Fruit fly (Drosophila melanogaster): Measurements from ENCODE around the gene CG34267.

Gene CG34267

dm6 chr3L:500351-501015, at the start of gene CG34267, which contains the start of gene CG34268:
Gene CG34267 (minus strand): TSS chr3L:500451.
Gene CG34268 (plus strand): TSS chr3L:500965.
- no peak for TF ChIP-seq CG8478 (optimal IDR thresholded peaks at IDR 0.05)
- no peak for TF ChIP-seq CTCF (optimal IDR thresholded peaks at IDR 0.05)

DNA sequence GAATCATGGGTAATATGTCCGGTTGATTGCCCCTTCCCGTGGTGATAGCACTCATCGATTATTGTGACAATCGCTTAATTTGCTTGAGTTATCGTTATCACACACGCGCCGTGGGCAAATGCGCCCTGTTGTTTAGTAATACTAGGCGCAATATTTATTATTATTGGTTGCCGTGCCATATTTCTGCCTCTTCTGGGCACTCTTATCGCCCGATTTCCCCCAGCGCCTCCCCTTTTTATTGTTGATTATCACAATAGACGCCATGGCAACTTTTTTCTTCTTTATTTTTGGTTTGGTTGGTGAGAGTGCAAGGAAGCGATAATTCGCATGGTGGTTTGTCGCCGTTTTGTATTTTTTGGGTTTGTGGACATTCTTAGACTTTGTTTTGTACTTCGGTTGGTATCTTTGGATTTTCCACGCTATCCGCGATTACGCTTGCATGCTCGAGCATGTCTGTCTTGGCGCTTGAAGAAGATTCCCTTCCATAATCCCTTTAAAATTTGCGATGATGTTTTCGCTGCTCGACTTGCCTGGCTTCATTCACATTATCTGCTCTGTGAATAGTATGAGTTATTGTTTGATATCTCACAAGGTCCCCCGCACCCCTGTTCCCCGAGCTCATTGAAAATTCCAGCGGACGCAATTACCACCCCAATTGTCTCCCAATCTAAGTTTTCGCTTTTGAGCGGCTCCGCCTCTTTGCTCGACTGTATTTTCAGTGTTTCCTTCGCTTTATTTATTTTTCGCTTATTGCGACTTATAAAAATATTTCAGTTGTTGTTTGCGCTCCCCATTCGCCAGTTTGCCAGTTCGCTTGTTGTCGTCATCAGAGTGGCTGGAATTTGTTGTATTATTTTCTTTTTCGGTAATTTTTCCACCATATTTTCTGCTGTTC, 48.3 kb upstream of the CG34267 start:
- TF ChIP-seq CG8478 (optimal IDR thresholded peaks at IDR 0.05) (peak; percentile 48), CTCF (optimal IDR thresholded peaks at IDR 0.05) (no peak)

DNA sequence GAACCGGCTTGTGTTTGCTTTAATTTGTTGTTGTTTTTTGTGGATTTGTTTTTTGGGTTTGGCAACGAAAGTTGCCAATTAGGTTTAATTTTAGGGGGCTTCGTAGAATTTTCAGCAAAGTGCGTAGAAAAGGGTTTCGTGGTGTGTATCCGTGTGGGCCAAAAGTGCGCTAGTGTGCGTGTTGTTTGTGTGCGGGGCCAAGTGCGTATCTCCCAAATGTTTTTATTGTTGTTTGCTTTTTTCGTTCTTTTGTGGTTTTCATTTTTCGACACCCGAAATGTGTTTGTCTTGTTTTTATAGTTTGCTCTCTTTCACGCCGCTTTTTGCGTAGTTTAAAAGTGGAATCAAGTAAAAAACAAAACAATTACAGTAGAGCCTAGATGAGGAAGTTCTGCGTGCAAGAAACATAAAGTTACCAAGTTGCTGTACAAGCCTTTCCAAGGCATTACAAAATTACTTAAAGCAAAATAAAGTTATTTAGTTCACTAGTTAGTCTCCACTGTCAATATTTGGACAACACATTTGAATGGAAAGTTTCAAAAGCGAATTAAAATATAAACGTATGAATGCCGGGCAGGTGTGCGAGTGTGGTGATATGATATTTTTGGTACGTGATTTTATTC, 46.7 kb upstream of the CG34267 start:
- TF ChIP-seq CG8478 (optimal IDR thresholded peaks at IDR 0.05) = no peak
- TF ChIP-seq CTCF (optimal IDR thresholded peaks at IDR 0.05) = no peak

dm6 chr3L:545512-546161, 45.4 kb upstream of the CG34267 start:
- TF ChIP-seq CG8478 (optimal IDR thresholded peaks at IDR 0.05) = no peak
- TF ChIP-seq CTCF (optimal IDR thresholded peaks at IDR 0.05) = no peak

DNA sequence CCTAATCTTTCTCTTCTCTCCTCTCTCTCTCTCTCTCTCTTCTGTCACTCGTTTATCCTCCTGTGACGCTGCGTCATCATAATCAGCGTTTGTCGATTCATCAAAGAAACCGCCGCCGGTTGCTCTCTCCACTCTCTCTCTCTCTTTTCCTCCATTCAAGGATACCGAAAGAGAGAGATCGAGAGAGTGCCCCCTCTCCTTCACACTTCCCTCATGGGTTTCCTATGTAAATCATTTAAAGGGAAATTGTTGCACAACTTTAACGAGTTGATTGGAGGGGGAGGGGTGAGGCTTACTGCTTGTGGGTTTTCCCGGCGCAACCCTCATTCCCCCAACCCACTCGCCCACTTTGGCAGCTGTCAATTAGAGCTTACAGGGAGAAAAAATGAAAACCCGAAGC, 44.0 kb upstream of the CG34267 start:
- TF ChIP-seq CG8478 (optimal IDR thresholded peaks at IDR 0.05) (peak; percentile 28), CTCF (optimal IDR thresholded peaks at IDR 0.05) (no peak)

dm6 chr3L:542863-543635, 42.8 kb upstream of the CG34267 start, which contains the start of the genes Cypl and Hipk:
Gene Cypl (minus strand): TSS chr3L:542931.
Gene Hipk (plus strand): TSS chr3L:543060.
- no peak for TF ChIP-seq CG8478 (optimal IDR thresholded peaks at IDR 0.05)
- peak in 1 of 2 experiments; percentile 5 for TF ChIP-seq CTCF (optimal IDR thresholded peaks at IDR 0.05)

dm6 chr3L:540432-540973, 40.3 kb upstream of the CG34267 start, which contains the start of the genes klar and BORCS6:
Gene klar (minus strand): TSS chr3L:540614.
Gene BORCS6 (plus strand): TSS chr3L:540851.
- TF ChIP-seq CTCF (optimal IDR thresholded peaks at IDR 0.05) = peak; percentile 20 to 55
- TF ChIP-seq CG8478 (optimal IDR thresholded peaks at IDR 0.05) = no peak

- TF ChIP-seq CG8478 (optimal IDR thresholded peaks at IDR 0.05) (no peak), CTCF (optimal IDR thresholded peaks at IDR 0.05) (no peak)
These were observed 39.8 kb upstream of the CG34267 start for dm6 chr3L:540089-540407.

dm6 chr3L:539383-540088, 39.3 kb upstream of the CG34267 start:
- TF ChIP-seq CG8478 (optimal IDR thresholded peaks at IDR 0.05) = no peak
- TF ChIP-seq CTCF (optimal IDR thresholded peaks at IDR 0.05) = no peak

DNA sequence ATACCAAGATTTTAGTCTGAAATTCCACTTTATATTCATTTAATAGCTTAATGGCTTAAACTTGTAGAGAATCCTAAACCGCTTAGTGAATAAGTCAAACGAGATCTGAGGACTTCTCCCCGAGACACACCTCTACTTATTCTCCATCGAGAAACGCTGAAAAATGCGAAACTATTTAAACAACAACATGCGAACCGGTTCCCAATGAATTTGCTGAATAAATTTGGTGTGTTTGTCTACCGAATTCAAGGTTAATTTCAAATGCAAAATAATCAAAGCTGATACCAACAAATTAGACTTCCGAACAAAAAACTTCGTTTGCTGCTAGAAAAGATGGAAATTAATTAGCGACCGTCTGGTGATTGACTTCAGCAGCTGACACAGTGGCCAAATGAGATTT, 35.9 kb upstream of the CG34267 start:
- no peak for TF ChIP-seq CTCF (optimal IDR thresholded peaks at IDR 0.05)

DNA sequence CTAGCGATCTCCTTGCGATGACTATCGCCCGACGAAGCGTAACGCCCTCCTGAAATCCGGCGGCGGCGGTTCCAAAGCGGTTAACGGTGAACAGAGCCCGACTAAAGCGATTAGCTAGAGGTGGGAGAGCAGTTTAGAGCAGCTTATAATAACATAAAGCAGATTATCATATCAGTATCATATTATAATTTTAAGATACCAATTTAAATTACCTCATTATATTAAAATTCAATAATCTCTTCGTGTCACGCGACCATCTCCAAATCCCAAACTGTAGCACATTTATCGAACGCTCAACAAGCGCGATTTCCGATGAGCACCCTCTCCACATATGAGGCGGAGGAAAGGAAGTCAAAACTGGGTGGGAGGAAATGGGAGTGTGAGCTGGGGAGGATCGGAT, 33.6 kb upstream of the CG34267 start:
- TF ChIP-seq CG8478 (optimal IDR thresholded peaks at IDR 0.05) (no peak), CTCF (optimal IDR thresholded peaks at IDR 0.05) (no peak)

DNA sequence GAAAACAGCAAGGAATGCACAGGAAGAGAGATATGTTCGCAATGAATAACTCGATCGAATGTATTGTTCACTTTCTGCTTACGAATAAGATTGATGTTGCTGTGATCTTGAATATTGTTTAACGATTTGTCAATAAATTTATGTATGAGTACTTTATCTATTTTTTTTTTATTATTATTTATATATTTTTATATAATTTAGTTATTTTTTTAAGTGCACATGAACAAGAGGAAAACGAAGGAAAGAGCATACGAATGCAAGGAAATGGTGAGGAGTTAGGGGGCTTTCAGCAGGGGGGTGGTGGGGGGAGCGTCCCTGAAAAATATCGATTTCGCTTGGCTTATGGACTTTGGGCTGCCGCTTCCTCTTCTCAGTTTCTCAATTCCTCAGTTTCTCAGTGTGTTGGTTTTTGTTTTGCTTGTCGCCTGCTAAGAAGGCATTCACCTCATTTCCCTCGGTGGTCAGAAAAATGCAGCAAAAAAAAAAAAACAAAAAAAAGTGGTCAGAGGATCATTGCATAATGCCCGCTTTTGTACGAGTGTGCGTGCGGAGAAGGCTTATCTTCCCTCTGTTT, 31.1 kb upstream of the CG34267 start:
- TF ChIP-seq CTCF (optimal IDR thresholded peaks at IDR 0.05) (no peak), CG8478 (optimal IDR thresholded peaks at IDR 0.05) (no peak)

DNA sequence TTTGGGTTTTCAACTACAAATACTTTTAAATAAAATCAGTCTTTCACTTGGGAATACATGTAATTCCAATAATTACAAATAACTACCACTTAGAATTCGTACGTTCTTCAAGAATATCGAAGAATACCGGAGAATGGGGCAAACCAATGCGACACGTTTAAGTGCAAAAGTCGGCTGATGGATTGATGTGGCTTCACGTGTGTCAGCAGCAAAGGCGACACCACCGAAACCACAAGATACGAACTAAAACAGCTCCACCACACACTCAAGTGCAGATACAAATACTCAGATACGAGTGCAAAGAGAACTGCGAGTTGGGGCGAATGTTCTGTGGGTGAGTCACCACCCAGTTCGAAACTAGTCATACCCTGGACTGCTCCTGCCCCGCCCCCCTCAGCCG, 30.6 kb upstream of the CG34267 start:
- no peak for TF ChIP-seq CG8478 (optimal IDR thresholded peaks at IDR 0.05)
- no peak for TF ChIP-seq CTCF (optimal IDR thresholded peaks at IDR 0.05)
